Fruit fly (Drosophila melanogaster) whole organism, embryonic: ENCODE results near the gene Gem2.

Experiments
- BtbVII ChIP-seq: fragments of 200-800 bp; sonication (Bioruptor generic); optimal IDR thresholded peaks from 3 replicates; lab custom pipeline; 2017; ENCODE audit warnings: missing biosample characterization, mild to moderate bottlenecking, missing genetic modification characterization
- CG10654 ChIP-seq: fragments of 200-800 bp; sonication (Bioruptor generic); optimal IDR thresholded peaks from 2 replicates; lab custom pipeline; 2016; ENCODE audit warnings: missing biosample characterization, missing genetic modification characterization
- CG1233 ChIP-seq: fragments of 200-800 bp; sonication (Bioruptor generic); optimal IDR thresholded peaks from 4 replicates; lab custom pipeline; 2018; ENCODE audit warnings: missing biosample characterization, mild to moderate bottlenecking, missing genetic modification characterization
- CG14014 ChIP-seq: fragments of 200-800 bp; sonication (Bioruptor generic); IDR thresholded peaks from 2 replicates; pipeline ENCODE4 v1.3.6; 2022; ENCODE audit warnings: missing biosample characterization, missing genetic modification characterization
- CG15011 ChIP-seq: fragments of 200-800 bp; sonication (Bioruptor generic); optimal IDR thresholded peaks from 3 replicates; lab custom pipeline; 2018; ENCODE audit warnings: missing biosample characterization, mild to moderate bottlenecking, missing genetic modification characterization
- CG1832 ChIP-seq: fragments of 200-800 bp; sonication (Bioruptor generic); optimal IDR thresholded peaks from 2 replicates; lab custom pipeline; 2017; ENCODE audit warnings: missing biosample characterization, mild to moderate bottlenecking, missing genetic modification characterization, inconsistent platforms
- CG18476 ChIP-seq: fragments of 200-800 bp; sonication (Bioruptor generic); optimal IDR thresholded peaks from 2 replicates; lab custom pipeline; 2016; ENCODE audit warnings: missing biosample characterization, mild to moderate bottlenecking, missing genetic modification characterization
- CG18599 ChIP-seq: fragments of 200-800 bp; sonication (Bioruptor generic); optimal IDR thresholded peaks from 3 replicates; lab custom pipeline; 2017; ENCODE audit warnings: missing biosample characterization, missing genetic modification characterization, mild to moderate bottlenecking, moderate library complexity, missing genetic modification reagents
- CG18764 ChIP-seq: fragments of 200-800 bp; sonication (Bioruptor generic); optimal IDR thresholded peaks from 3 replicates; lab custom pipeline; 2016; ENCODE audit warnings: missing biosample characterization, missing genetic modification characterization
- CG2875 ChIP-seq: fragments of 200-800 bp; sonication (Bioruptor generic); optimal IDR thresholded peaks from 2 replicates; lab custom pipeline; 2017; ENCODE audit warnings: missing biosample characterization, mild to moderate bottlenecking, missing genetic modification characterization, missing genetic modification reagents
- CG30431 ChIP-seq: fragments of 200-800 bp; sonication (Bioruptor generic); optimal IDR thresholded peaks from 2 replicates; lab custom pipeline; 2017; ENCODE audit warnings: missing biosample characterization, missing genetic modification characterization
- CG34376 ChIP-seq: fragments of 200-800 bp; sonication (Bioruptor generic); optimal IDR thresholded peaks from 2 replicates; lab custom pipeline; 2018; ENCODE audit warnings: missing biosample characterization, mild to moderate bottlenecking, missing genetic modification characterization
- CG42726 ChIP-seq: fragments of 200-800 bp; sonication (Bioruptor generic); IDR thresholded peaks from 2 replicates; pipeline ENCODE4 v1.3.6; 2022; ENCODE audit warnings: missing biosample characterization, missing genetic modification characterization; ENCODE audit not compliant: partially characterized antibody
- CG4360 ChIP-seq: fragments of 200-800 bp; sonication (Bioruptor generic); IDR thresholded peaks from 2 replicates; pipeline ENCODE4 v1.3.6; 2022; ENCODE audit warnings: missing biosample characterization, missing genetic modification characterization
- CG7357 ChIP-seq: fragments of 200-800 bp; sonication (Bioruptor generic); IDR thresholded peaks from 3 replicates; pipeline ENCODE4 v1.3.6; 2022; ENCODE audit warnings: missing biosample characterization, missing genetic modification characterization
- CG9817 ChIP-seq: fragments of 200-800 bp; sonication (Bioruptor generic); optimal IDR thresholded peaks from 2 replicates; lab custom pipeline; 2018; ENCODE audit warnings: missing biosample characterization, mild to moderate bottlenecking, missing genetic modification characterization, moderate library complexity
- E2f1 ChIP-seq: fragments of 200-800 bp; sonication (Bioruptor generic); IDR thresholded peaks from 2 replicates; pipeline ENCODE4 v1.3.6; 2022; ENCODE audit warnings: missing biosample characterization, missing genetic modification characterization
- Eip74EF ChIP-seq, 2 experiments: fragments of 200-800 bp in 1 of 2; fragments of >200 bp in 1 of 2; sonication (Bioruptor generic) in 1 of 2; optimal IDR thresholded peaks; 2 replicates each; lab custom pipeline; 2017 to 2019; ENCODE audit warnings: missing biosample characterization in 2 of 2, missing genetic modification characterization in 2 of 2, mild to moderate bottlenecking in 1 of 2, moderate library complexity in 1 of 2
- Ets97D ChIP-seq: fragments of 200-800 bp; sonication (Bioruptor generic); optimal IDR thresholded peaks from 3 replicates; lab custom pipeline; 2016; ENCODE audit warnings: missing biosample characterization, missing genetic modification characterization
- Hand ChIP-seq: fragments of 200-800 bp; sonication (Bioruptor generic); optimal IDR thresholded peaks from 2 replicates; lab custom pipeline; 2017; ENCODE audit warnings: mild to moderate bottlenecking, missing biosample characterization, missing genetic modification reagents, missing genetic modification characterization
- Hey ChIP-seq: fragments of 200-800 bp; sonication (Bioruptor generic); optimal IDR thresholded peaks from 3 replicates; lab custom pipeline; 2018; ENCODE audit warnings: missing biosample characterization, mild to moderate bottlenecking, missing genetic modification characterization
- HmgZ ChIP-seq: fragments of 200-800 bp; sonication (Bioruptor generic); optimal IDR thresholded peaks from 2 replicates; lab custom pipeline; 2018; ENCODE audit warnings: missing biosample characterization, mild to moderate bottlenecking, missing genetic modification characterization
- MESR4 ChIP-seq: fragments of 200-800 bp; sonication (Bioruptor generic); optimal IDR thresholded peaks from 2 replicates; lab custom pipeline; 2018; ENCODE audit warnings: missing biosample characterization, mild to moderate bottlenecking, missing genetic modification characterization, moderate library complexity
- Max ChIP-seq: fragments of 200-800 bp; sonication (Bioruptor generic); optimal IDR thresholded peaks from 2 replicates; lab custom pipeline; 2016; ENCODE audit warnings: missing biosample characterization, mild to moderate bottlenecking, missing genetic modification characterization
- Sin3A ChIP-seq: fragments of >200 bp; optimal IDR thresholded peaks from 2 replicates; lab custom pipeline; 2018
- bcd ChIP-seq: fragments of 200-800 bp; sonication (Bioruptor generic); optimal IDR thresholded peaks from 2 replicates; lab custom pipeline; 2017; ENCODE audit warnings: missing biosample characterization, mild to moderate bottlenecking, missing genetic modification characterization
- bowl ChIP-seq: fragments of 200-800 bp; sonication (Bioruptor generic); IDR thresholded peaks from 2 replicates; pipeline ENCODE4 v1.3.6; 2022; ENCODE audit warnings: missing biosample characterization, missing genetic modification characterization
- br ChIP-seq: fragments of >200 bp; optimal IDR thresholded peaks from 2 replicates; lab custom pipeline; 2017
- crc ChIP-seq: fragments of 200-800 bp; sonication (Bioruptor generic); optimal IDR thresholded peaks from 2 replicates; lab custom pipeline; 2016; ENCODE audit warnings: missing biosample characterization, missing genetic modification characterization
- crp ChIP-seq, 2 experiments: fragments of 200-800 bp; sonication (Bioruptor generic); optimal IDR thresholded peaks; 2 replicates in 1 of 2; 3 replicates in 1 of 2; lab custom pipeline; 2017; ENCODE audit warnings: missing biosample characterization in 2 of 2, missing genetic modification characterization in 2 of 2, mild to moderate bottlenecking in 1 of 2, moderate library complexity in 1 of 2
- en ChIP-seq: fragments of 200-800 bp; sonication (Bioruptor generic); optimal IDR thresholded peaks from 2 replicates; lab custom pipeline; 2016; ENCODE audit warnings: missing biosample characterization, missing genetic modification characterization
- fd3F ChIP-seq: fragments of 200-800 bp; sonication (Bioruptor generic); optimal IDR thresholded peaks from 2 replicates; lab custom pipeline; 2018; ENCODE audit warnings: missing biosample characterization, mild to moderate bottlenecking, missing genetic modification characterization, moderate library complexity
- fu2 ChIP-seq: fragments of 200-800 bp; sonication (Bioruptor generic); optimal IDR thresholded peaks from 2 replicates; lab custom pipeline; 2016; ENCODE audit warnings: missing biosample characterization, missing genetic modification characterization
- grau ChIP-seq: fragments of 200-800 bp; optimal IDR thresholded peaks from 3 replicates; lab custom pipeline; 2019; ENCODE audit warnings: missing biosample characterization, mild to moderate bottlenecking, missing genetic modification characterization, moderate library complexity
- grn ChIP-seq: fragments of 200-800 bp; sonication (Bioruptor generic); optimal IDR thresholded peaks from 3 replicates; lab custom pipeline; 2017; ENCODE audit warnings: missing biosample characterization, missing genetic modification characterization
- kni ChIP-seq: fragments of 200-800 bp; sonication (Bioruptor generic); optimal IDR thresholded peaks from 3 replicates; lab custom pipeline; 2017; ENCODE audit warnings: mild to moderate bottlenecking, missing biosample characterization, missing genetic modification reagents, missing genetic modification characterization
- lab ChIP-seq: fragments of 200-800 bp; sonication (Bioruptor generic); optimal IDR thresholded peaks from 3 replicates; lab custom pipeline; 2017; ENCODE audit warnings: missing biosample characterization, missing genetic modification characterization, mild to moderate bottlenecking, moderate library complexity, missing genetic modification reagents
- nom ChIP-seq: fragments of 200-800 bp; sonication (Bioruptor generic); optimal IDR thresholded peaks from 2 replicates; lab custom pipeline; 2017; ENCODE audit warnings: missing biosample characterization, missing genetic modification characterization, mild to moderate bottlenecking, moderate library complexity, missing genetic modification reagents
- oc ChIP-seq: fragments of 200-800 bp; sonication (Bioruptor generic); optimal IDR thresholded peaks from 2 replicates; lab custom pipeline; 2018; ENCODE audit warnings: missing biosample characterization, mild to moderate bottlenecking, missing genetic modification characterization, moderate library complexity
- sim ChIP-seq: fragments of 200-800 bp; sonication (Bioruptor generic); IDR thresholded peaks from 2 replicates; pipeline ENCODE4 v1.3.6; 2022; ENCODE audit warnings: missing biosample characterization, missing genetic modification characterization
- sima ChIP-seq: fragments of 200-800 bp; sonication (Bioruptor generic); optimal IDR thresholded peaks from 2 replicates; lab custom pipeline; 2016; ENCODE audit warnings: missing biosample characterization, missing genetic modification characterization
- slp2 ChIP-seq: fragments of 200-800 bp; sonication (Bioruptor generic); optimal IDR thresholded peaks from 2 replicates; lab custom pipeline; 2016; ENCODE audit warnings: missing biosample characterization, missing genetic modification characterization
- sna ChIP-seq: fragments of 200-800 bp; sonication (Bioruptor generic); IDR thresholded peaks from 2 replicates; pipeline ENCODE4 v1.3.6; 2022; ENCODE audit warnings: missing biosample characterization, missing genetic modification characterization; ENCODE audit not compliant: partially characterized antibody
- tll ChIP-seq, 2 experiments: fragments of 200-800 bp in 1 of 2; fragments of >200 bp in 1 of 2; sonication (Bioruptor generic) in 1 of 2; optimal IDR thresholded peaks; 2 replicates each; lab custom pipeline; 2017 to 2019; ENCODE audit warnings: missing biosample characterization in 2 of 2, missing genetic modification characterization in 2 of 2, mild to moderate bottlenecking in 1 of 2, moderate library complexity in 1 of 2
- vnd ChIP-seq: fragments of 200-800 bp; sonication (Bioruptor generic); IDR thresholded peaks from 3 replicates; pipeline ENCODE4 v1.3.6; 2022; ENCODE audit warnings: missing biosample characterization, missing genetic modification characterization; ENCODE audit not compliant: partially characterized antibody
- wek ChIP-seq: fragments of 200-800 bp; sonication (Bioruptor generic); optimal IDR thresholded peaks from 3 replicates; lab custom pipeline; 2018; ENCODE audit warnings: missing biosample characterization, mild to moderate bottlenecking, missing genetic modification characterization, moderate library complexity
- wor ChIP-seq: fragments of 200-800 bp; sonication (Bioruptor generic); IDR thresholded peaks from 2 replicates; pipeline ENCODE4 v1.3.6; 2022; ENCODE audit warnings: missing biosample characterization, missing genetic modification characterization
- yki ChIP-seq: fragments of >200 bp; optimal IDR thresholded peaks from 3 replicates; lab custom pipeline; 2018

The Gem2 gene

DNA sequence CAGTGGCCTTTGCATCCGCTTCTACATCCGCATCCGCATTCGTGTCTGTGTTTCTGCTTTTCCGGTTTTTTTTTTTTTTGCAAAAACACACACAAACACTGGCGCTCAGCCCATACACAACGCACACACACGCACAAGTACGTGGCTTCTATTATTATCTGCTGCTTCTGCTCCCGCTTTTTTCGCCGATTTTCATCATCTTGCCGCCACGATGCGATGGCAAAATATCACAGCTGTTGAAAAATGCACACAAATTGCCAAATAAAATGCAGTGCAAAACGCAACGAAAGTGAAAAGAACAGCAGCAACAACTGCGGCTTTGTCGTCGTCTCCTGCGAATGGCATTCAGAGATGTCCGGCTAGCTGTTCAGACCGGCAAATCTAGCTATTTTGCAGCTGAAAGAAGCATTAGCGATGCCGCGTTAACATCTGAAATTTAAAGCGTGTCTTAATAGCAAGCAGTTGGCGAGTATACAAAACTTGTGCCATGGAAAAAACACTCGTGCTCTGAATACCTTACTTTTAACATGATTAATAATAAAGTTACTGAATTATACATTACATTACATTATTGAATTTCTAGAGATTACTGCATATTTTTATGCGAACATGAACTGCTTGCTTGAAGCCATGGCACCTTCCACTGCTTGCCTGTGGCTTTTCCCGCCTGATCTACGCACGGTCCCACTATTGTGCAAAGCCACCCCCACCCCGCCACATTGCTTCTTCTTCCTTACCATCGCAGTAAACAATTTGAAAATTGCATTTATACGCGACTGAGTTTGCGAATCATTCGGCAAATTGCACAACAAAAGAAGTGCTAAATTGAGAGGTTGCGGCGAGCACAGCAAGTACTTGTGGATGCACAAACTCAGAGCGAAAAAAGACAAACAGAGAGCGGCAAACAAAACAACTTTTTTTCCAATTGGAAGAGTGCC, 37.4 kb downstream of the Gem2 start, which contains the start of the genes Ugt316A1 and Sfxn2 (continued):
- no peak for TF ChIP-seq lab (GFP tag; lab: Kevin White, UChicago)
- TF ChIP-seq BtbVII: peak; percentile 14
- peak; percentile 62 for TF ChIP-seq Ets97D (GFP tag; lab: Kevin White, UChicago)
- TF ChIP-seq br (lab: Kevin White, UChicago): no peak
- TF ChIP-seq kni: no peak
- no peak for TF ChIP-seq bowl
- peak; percentile 42 for TF ChIP-seq grau (tag; lab: Kevin White, UChicago)
- TF ChIP-seq CG14014 (GFP tag; lab: Robert Waterston, UW): no peak
- TF ChIP-seq CG1832 (GFP tag; lab: Kevin White, UChicago): no peak
- peak; percentile 15 for TF ChIP-seq CG18599 (GFP tag; lab: Kevin White, UChicago)
- TF ChIP-seq yki: peak; percentile 65
- no peak for TF ChIP-seq sima (GFP tag; lab: Kevin White, UChicago)
- TF ChIP-seq en (GFP tag; lab: Kevin White, UChicago): no peak
- peak; percentile 97 for TF ChIP-seq Sin3A (lab: Kevin White, UChicago)
- TF ChIP-seq slp2 (GFP tag; lab: Kevin White, UChicago): peak; percentile 21
- peak; percentile 43 for TF ChIP-seq CG34376 (GFP tag; lab: Kevin White, UChicago)
- no peak for TF ChIP-seq Hand (GFP tag; lab: Kevin White, UChicago)
- no peak for TF ChIP-seq CG18764 (GFP tag; lab: Kevin White, UChicago)
- no peak for TF ChIP-seq grn (GFP tag; lab: Kevin White, UChicago)
- TF ChIP-seq fu2 (GFP tag; lab: Kevin White, UChicago): no peak
- TF ChIP-seq sna (GFP tag; lab: Robert Waterston, UW): no peak
- no peak for TF ChIP-seq CG2875 (GFP tag; lab: Kevin White, UChicago)
- peak; percentile 25 for TF ChIP-seq CG30431 (GFP tag; lab: Kevin White, UChicago)
- TF ChIP-seq E2f1 (GFP tag; lab: Robert Waterston, UW): peak; percentile 20; the same call in 1 of the 2 replicates
- TF ChIP-seq Eip74EF (GFP tag; optimal IDR thresholded peaks at IDR 0.05; lab: Kevin White, UChicago): peak; percentile 64 to 75
- TF ChIP-seq CG18476 (GFP tag; lab: Kevin White, UChicago): no peak
- no peak for TF ChIP-seq CG15011 (GFP tag; lab: Kevin White, UChicago)
- peak; percentile 20 for TF ChIP-seq crc (GFP tag; lab: Kevin White, UChicago)
- peak; percentile 49 for TF ChIP-seq CG9817 (tag; lab: Kevin White, UChicago)
- no peak for TF ChIP-seq CG4360
- peak; percentile 53 for TF ChIP-seq bcd (GFP tag; lab: Kevin White, UChicago)
- TF ChIP-seq CG42726 (GFP tag; lab: Robert Waterston, UW): peak; percentile 53; the same call in 1 of the 2 replicates
- TF ChIP-seq wek (GFP tag; lab: Kevin White, UChicago): no peak
- TF ChIP-seq oc (tag; lab: Kevin White, UChicago): peak; percentile 42
- no peak for TF ChIP-seq vnd
- peak; percentile 76 for TF ChIP-seq HmgZ (tag; lab: Kevin White, UChicago)
- TF ChIP-seq tll (GFP tag; optimal IDR thresholded peaks at IDR 0.05; lab: Kevin White, UChicago): peak; percentile 34 to 89
- TF ChIP-seq Hey (tag; lab: Kevin White, UChicago): no peak
- peak; percentile 68 for TF ChIP-seq Max (GFP tag; lab: Kevin White, UChicago)
- no peak for TF ChIP-seq sim
- TF ChIP-seq CG1233: no peak
- peak; percentile 19 for TF ChIP-seq CG10654
- TF ChIP-seq crp (GFP tag; optimal IDR thresholded peaks at IDR 0.05; lab: Kevin White, UChicago): peak in 1 of 2 experiments; percentile 62
- TF ChIP-seq fd3F (GFP tag; lab: Kevin White, UChicago): peak; percentile 10
- TF ChIP-seq nom (GFP tag; lab: Kevin White, UChicago): peak; percentile 72
- no peak for TF ChIP-seq wor (GFP tag; lab: Robert Waterston, UW)
- TF ChIP-seq CG7357 (GFP tag; lab: Robert Waterston, UW): peak; percentile 33; the same call in 1 of the 3 replicates
- peak; percentile 83 for TF ChIP-seq MESR4
